Fruit fly (Drosophila melanogaster) whole organism, prepupa: ENCODE data around the gene CG5888.

Experiments used
- CG10631 ChIP-seq: fragments of 200-800 bp; sonication (Bioruptor generic); optimal IDR thresholded peaks from 2 replicates; lab custom pipeline; 2016; ENCODE audit warnings: missing biosample characterization, missing genetic modification characterization
- CG11762 ChIP-seq: fragments of 200-800 bp; sonication (Bioruptor generic); optimal IDR thresholded peaks from 3 replicates; lab custom pipeline; 2016; ENCODE audit warnings: missing biosample characterization, missing genetic modification characterization; ENCODE audit not compliant: insufficient read depth
- CG16779 ChIP-seq: fragments of 200-800 bp; sonication (Bioruptor generic); optimal IDR thresholded peaks from 3 replicates; lab custom pipeline; 2017; ENCODE audit warnings: missing biosample characterization, mild to moderate bottlenecking, missing genetic modification characterization
- CG3032 ChIP-seq: fragments of 200-800 bp; optimal IDR thresholded peaks from 2 replicates; lab custom pipeline; 2019; ENCODE audit warnings: missing biosample characterization, mild to moderate bottlenecking, missing genetic modification characterization, moderate library complexity
- Eip93F ChIP-seq: fragments of 200-800 bp; sonication (Bioruptor generic); optimal IDR thresholded peaks from 2 replicates; lab custom pipeline; 2016; ENCODE audit warnings: missing biosample characterization, mild to moderate bottlenecking, missing genetic modification characterization
- Sox102F ChIP-seq: fragments of 200-800 bp; sonication (Bioruptor generic); optimal IDR thresholded peaks from 2 replicates; lab custom pipeline; 2016; ENCODE audit warnings: missing biosample characterization, mild to moderate bottlenecking, missing genetic modification characterization
- acj6 ChIP-seq: fragments of 200-800 bp; sonication (Bioruptor generic); optimal IDR thresholded peaks from 3 replicates; lab custom pipeline; 2016; ENCODE audit warnings: missing biosample characterization, missing genetic modification characterization
- salr ChIP-seq, 2 experiments: fragments of 200-800 bp; sonication (Bioruptor generic); optimal IDR thresholded peaks; 3 replicates each; lab custom pipeline; 2016 to 2018; ENCODE audit warnings: missing biosample characterization in 2 of 2, missing genetic modification characterization in 2 of 2, mild to moderate bottlenecking in 1 of 2
- spab ChIP-seq: fragments of 200-800 bp; sonication (Bioruptor generic); optimal IDR thresholded peaks from 2 replicates; lab custom pipeline; 2017; ENCODE audit warnings: missing biosample characterization, mild to moderate bottlenecking, missing genetic modification characterization, missing genetic modification reagents

DNA sequence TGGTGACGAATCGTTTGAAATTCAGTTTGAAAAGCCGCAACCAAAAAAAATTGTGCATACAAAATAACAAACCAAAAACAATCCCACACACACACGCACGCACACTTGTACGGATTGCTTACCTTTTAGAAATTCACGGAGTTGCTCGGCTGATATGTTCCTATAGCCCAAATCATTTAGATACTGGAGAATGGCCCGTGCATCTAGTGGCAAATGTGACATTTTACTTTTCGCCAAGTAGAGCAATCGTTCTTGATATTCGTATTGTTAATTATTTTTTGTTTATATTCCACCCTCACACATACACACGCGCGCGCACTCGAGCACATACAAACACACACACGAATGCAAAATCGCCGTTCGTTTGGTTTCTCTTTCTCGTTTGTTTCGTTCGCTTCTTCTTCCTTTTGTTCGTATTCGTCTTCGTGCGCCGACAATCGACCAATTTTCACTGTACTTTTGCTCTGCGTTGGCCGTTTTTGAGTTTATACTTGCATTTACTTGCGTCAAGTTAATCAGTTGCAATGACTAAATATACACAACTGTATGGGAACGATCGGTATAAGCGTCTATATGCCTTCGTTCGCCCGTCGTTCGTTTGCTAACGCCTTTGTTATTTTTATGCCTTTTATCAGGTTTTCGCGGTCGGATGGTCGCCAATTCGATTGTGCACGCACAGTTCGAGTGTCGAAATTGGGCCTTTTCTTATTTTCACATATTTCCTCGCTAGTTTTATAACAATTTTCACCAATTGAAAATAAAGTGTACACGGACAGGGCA lies 96.3 kb downstream of the CG5888 start:
- TF ChIP-seq CG16779 (no peak), Sox102F (GFP tag; lab: Kevin White, UChicago) (no peak), Eip93F (GFP tag; lab: Kevin White, UChicago) (no peak), acj6 (GFP tag; lab: Kevin White, UChicago) (no peak), spab (GFP tag; lab: Kevin White, UChicago) (no peak), salr (GFP tag; optimal IDR thresholded peaks at IDR 0.05; lab: Kevin White, UChicago) (no peak), CG11762 (GFP tag; lab: Kevin White, UChicago) (no peak), CG10631 (GFP tag; lab: Kevin White, UChicago) (no peak), CG3032 (tag; lab: Kevin White, UChicago) (no peak)
